Worm (Caenorhabditis elegans) whole organism, midembryonic: ENCODE data around the gene panl-3.

Experiments
- T22C8.4 ChIP-seq: fragments of 200-800 bp; sonication (Bioruptor generic); IDR thresholded peaks from 2 replicates; pipeline ENCODE4 v1.3.6; 2022; ENCODE audit warnings: missing genetic modification characterization, missing compliant biosample characterization
- cog-1 ChIP-seq: sonication (generic microtip); optimal IDR thresholded peaks from 2 replicates; lab custom pipeline; 2016; ENCODE audit warnings: missing genetic modification characterization, missing compliant biosample characterization
- flt-1 ChIP-seq: fragments of 200-800 bp; sonication (Bioruptor generic); IDR thresholded peaks from 2 replicates; pipeline ENCODE4 v1.3.6; 2022; ENCODE audit warnings: missing genetic modification characterization, missing compliant biosample characterization
- klf-2 ChIP-seq: fragments of 200-800 bp; sonication (Bioruptor generic); conservative IDR thresholded peaks from 2 replicates; pipeline ENCODE4 v1.3.6; 2022; ENCODE audit warnings: missing genetic modification reagents, missing genetic modification characterization, missing compliant biosample characterization
- med-1 ChIP-seq: sonication (generic microtip); optimal IDR thresholded peaks from 2 replicates; lab custom pipeline; 2017; ENCODE audit warnings: missing genetic modification characterization, mild to moderate bottlenecking, missing compliant biosample characterization, antibody characterized with exemption, missing genetic modification reagents; ENCODE audit not compliant: insufficient read depth

- TF ChIP-seq klf-2 (GFP tag; lab: Robert Waterston, UW) (no peak), cog-1 (tag; lab: Kevin White, UChicago) (no peak), med-1 (GFP tag; lab: Kevin White, UChicago) (no peak), T22C8.4 (no peak), flt-1 (GFP tag; lab: Robert Waterston, UW) (no peak)
Observed at ce11 chrIII:9858061-9858460, 39.2 kb downstream of the panl-3 start.
